Fruit fly (Drosophila melanogaster): ENCODE measurements around the gene CG12607.
A peak's percentile ranks its signal among the peaks of the same experiment; 100 is the strongest.

The CG12607 gene

DNA sequence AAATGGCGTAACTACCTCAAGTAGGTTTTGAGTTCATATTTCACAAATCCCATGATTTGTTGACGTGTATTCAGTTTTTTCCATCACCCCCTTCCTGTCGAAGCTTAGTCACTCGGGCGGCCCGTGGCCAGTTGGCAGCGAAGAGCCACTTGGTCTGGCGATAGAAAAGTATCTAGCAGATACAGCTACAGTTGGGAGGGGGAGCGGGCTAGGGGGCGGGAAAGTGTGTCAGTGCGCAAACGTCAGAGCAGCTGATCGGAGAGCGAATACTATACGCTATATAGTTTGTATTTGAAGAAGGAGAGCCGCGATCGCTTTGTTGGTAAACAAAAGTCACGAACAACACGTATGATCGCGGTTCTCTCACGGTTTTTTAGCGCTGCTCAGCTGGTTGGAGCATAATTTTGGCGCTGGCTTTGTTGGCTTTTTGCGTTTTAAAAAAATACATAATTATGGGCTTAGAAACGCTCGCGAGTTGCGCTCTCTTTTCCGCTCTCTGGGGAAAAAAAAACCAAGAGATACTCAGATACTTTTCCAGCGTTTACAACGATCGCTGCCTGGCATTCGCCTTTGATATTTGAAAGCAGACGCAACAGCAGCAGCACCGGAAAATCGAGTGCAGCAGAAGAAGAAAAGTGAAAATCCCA is 32.5 kb upstream of the CG12607 start (continued):
- TF ChIP-seq Ets96B (tag; optimal IDR thresholded peaks at IDR 0.05) (no peak), lz (GFP tag; optimal IDR thresholded peaks at IDR 0.05) (no peak), net (GFP tag; optimal IDR thresholded peaks at IDR 0.05) (peak; percentile 25), topi (GFP tag; optimal IDR thresholded peaks at IDR 0.05) (no peak), svp (GFP tag) (no peak), dsx (GFP tag; optimal IDR thresholded peaks at IDR 0.05; ENCODE audit: poor library complexity, severe bottlenecking) (no peak), CG6163 (GFP tag; IDR thresholded peaks at IDR 0.05) (peak; percentile 51; the same call in 2 of the 3 replicates), Met (GFP tag; optimal IDR thresholded peaks at IDR 0.05) (no peak), CG4318 (GFP tag; optimal IDR thresholded peaks at IDR 0.05) (no peak), CG9139 (GFP tag; optimal IDR thresholded peaks at IDR 0.05) (no peak), CG11902 (GFP tag; optimal IDR thresholded peaks at IDR 0.05) (no peak), CG15336 (GFP tag; IDR thresholded peaks at IDR 0.05) (peak; percentile 31), Hr38 (GFP tag; optimal IDR thresholded peaks at IDR 0.05) (no peak), OdsH (GFP tag; optimal IDR thresholded peaks at IDR 0.05) (no peak), CG6276 (GFP tag; optimal IDR thresholded peaks at IDR 0.05) (no peak), CG31627 (GFP tag; optimal IDR thresholded peaks at IDR 0.05) (no peak), CG1621 (tag; optimal IDR thresholded peaks at IDR 0.05) (no peak), Ets21C (GFP tag; optimal IDR thresholded peaks at IDR 0.05) (no peak), CG6792 (GFP tag; optimal IDR thresholded peaks at IDR 0.05) (no peak)

DNA sequence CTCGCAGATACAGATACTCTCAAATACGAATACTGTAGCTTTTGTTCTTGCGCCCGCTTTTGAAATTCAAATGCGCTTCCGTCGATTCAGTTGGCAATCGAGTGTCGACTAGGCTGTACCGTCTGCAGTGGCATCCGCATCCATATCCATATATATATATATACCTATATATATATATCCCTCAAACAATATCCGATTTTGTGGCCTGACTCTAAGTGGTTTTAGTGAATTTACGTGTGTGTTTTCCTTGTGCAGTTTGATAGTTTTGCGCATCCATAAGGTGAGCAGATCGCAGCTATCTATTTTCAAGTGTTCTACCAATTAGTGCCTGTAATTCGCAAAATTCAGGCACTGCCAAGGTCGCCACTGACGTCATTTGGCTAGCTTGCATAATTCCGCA is 31.8 kb upstream of the CG12607 start:
- TF ChIP-seq Eip78C (GFP tag) (peak; percentile 39), Hr39 (GFP tag; optimal IDR thresholded peaks at IDR 0.05) (no peak)

DNA sequence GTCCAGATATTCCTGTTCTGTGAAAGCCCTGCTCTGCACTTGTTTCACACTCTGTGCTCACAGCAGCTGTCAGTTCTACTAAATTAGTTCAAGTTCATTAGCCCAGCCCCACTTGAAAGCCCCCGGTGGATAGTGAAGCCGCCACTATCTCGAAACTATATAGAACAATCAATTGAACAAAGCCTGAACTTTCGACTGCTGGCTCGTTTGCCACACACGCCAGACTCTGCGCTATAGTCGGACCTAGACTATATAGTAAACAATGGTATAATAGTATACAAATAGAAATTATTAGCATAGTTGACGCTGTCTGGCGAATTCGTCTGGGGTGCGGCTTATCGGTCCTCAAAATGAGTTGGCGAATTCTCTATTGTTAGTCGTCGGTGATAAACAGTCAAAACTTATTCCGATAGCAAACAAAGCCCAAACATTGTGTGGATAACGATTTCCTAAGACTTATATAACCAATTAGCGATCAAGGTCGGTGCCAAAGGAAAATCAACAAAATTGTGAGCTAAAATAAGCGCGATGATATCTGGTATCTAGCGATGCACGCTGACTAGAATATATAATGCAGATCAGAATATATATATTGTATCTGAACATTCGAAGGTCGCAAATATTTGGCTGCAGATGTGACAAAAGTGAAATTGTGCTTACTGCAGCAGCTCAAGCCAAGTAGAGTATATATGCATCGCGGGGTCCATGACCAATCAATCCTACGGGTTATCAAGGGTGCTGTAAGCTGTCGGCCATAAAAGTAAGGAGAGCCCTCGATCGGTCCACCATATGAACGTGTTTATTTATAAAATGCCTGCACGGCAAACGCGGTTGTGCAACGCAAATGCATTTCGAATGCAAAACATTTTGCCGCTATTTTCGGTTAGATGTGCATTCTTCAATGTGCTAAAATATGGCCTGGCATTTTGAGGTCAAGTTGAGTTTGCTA is 30.8 kb upstream of the CG12607 start:
- TF ChIP-seq CG6276 (GFP tag; optimal IDR thresholded peaks at IDR 0.05) (peak; percentile 9), esn (GFP tag; optimal IDR thresholded peaks at IDR 0.05) (no peak), CG11902 (GFP tag; optimal IDR thresholded peaks at IDR 0.05) (no peak), CG3032 (tag; optimal IDR thresholded peaks at IDR 0.05) (no peak), topi (GFP tag; optimal IDR thresholded peaks at IDR 0.05) (no peak), fkh (GFP tag; optimal IDR thresholded peaks at IDR 0.05) (peak; percentile 69), CG32006 (GFP tag; optimal IDR thresholded peaks at IDR 0.05) (no peak), acj6 (GFP tag; optimal IDR thresholded peaks at IDR 0.05) (no peak), CG8319 (GFP tag; optimal IDR thresholded peaks at IDR 0.05) (no peak), dsx (GFP tag; optimal IDR thresholded peaks at IDR 0.05; ENCODE audit: poor library complexity, severe bottlenecking) (no peak), fd59A (GFP tag; optimal IDR thresholded peaks at IDR 0.05) (no peak), Eip93F (GFP tag; optimal IDR thresholded peaks at IDR 0.05) (no peak), Eip78C (GFP tag) (peak; percentile 18), Eip75B (GFP tag; optimal IDR thresholded peaks at IDR 0.05) (no peak), CG3919 (GFP tag; optimal IDR thresholded peaks at IDR 0.05) (no peak), svp (GFP tag) (peak; percentile 98)

DNA sequence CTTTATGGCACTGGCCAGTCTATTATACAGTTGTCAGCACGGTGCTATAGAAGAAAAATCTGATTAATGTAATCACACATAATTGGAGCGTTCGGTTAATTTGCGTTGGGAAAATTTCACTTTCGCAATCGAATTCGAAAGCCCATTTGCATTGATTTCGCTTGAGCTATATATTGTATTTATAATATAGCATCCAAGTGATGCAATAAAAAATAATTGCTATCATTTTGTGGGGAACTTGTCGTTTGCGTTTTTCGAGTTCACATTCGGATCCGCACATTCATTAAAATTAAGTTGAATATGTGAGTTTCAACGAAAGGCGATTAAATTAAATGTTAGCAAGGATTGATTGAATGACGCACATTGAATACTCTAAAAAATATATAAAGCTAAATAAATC is 29.3 kb upstream of the CG12607 start:
- TF ChIP-seq CG4318 (GFP tag; optimal IDR thresholded peaks at IDR 0.05) (no peak), svp (GFP tag) (peak; percentile 67), CG6276 (GFP tag; optimal IDR thresholded peaks at IDR 0.05) (no peak), CG11902 (GFP tag; optimal IDR thresholded peaks at IDR 0.05) (no peak), eg (GFP tag; IDR thresholded peaks at IDR 0.05) (no peak), acj6 (GFP tag; optimal IDR thresholded peaks at IDR 0.05) (no peak), esn (GFP tag; optimal IDR thresholded peaks at IDR 0.05) (no peak), Ets21C (GFP tag; optimal IDR thresholded peaks at IDR 0.05) (no peak)
